Fruit fly (Drosophila melanogaster) whole organism, embryonic: ENCODE results near the gene Coq2.

ENCODE experiments used
- Aef1 ChIP-seq: fragments of 200-800 bp; sonication (Bioruptor generic); IDR thresholded peaks from 3 replicates; pipeline ENCODE4 v1.3.6; 2022; ENCODE audit warnings: missing biosample characterization, missing genetic modification characterization
- B-H1 ChIP-seq: fragments of 200-800 bp; sonication (Bioruptor generic); IDR thresholded peaks from 3 replicates; pipeline ENCODE4 v1.3.6; 2022; ENCODE audit warnings: missing biosample characterization, missing genetic modification characterization
- Bgb ChIP-seq: fragments of 200-800 bp; sonication (Bioruptor generic); IDR thresholded peaks from 2 replicates; pipeline ENCODE4 v1.3.6; 2022; ENCODE audit warnings: missing biosample characterization, missing genetic modification characterization; ENCODE audit not compliant: partially characterized antibody
- CG10147 ChIP-seq: fragments of 200-800 bp; sonication (Bioruptor generic); optimal IDR thresholded peaks from 2 replicates; lab custom pipeline; 2019; ENCODE audit warnings: missing biosample characterization, mild to moderate bottlenecking, missing genetic modification characterization, moderate library complexity
- CG10462 ChIP-seq: fragments of 200-800 bp; sonication (Bioruptor generic); optimal IDR thresholded peaks from 2 replicates; lab custom pipeline; 2016; ENCODE audit warnings: missing biosample characterization, missing genetic modification characterization
- CG11247 ChIP-seq: fragments of 200-800 bp; sonication (Bioruptor generic); IDR thresholded peaks from 2 replicates; pipeline ENCODE4 v1.3.6; 2022; ENCODE audit warnings: missing biosample characterization, missing genetic modification characterization
- CG12071 ChIP-seq: fragments of 200-800 bp; sonication (Bioruptor generic); optimal IDR thresholded peaks from 3 replicates; lab custom pipeline; 2018; ENCODE audit warnings: missing biosample characterization, mild to moderate bottlenecking, missing genetic modification characterization
- CG14965 ChIP-seq: fragments of 200-800 bp; sonication (Bioruptor generic); optimal IDR thresholded peaks from 2 replicates; lab custom pipeline; 2016; ENCODE audit warnings: missing biosample characterization, missing genetic modification characterization, borderline replicate concordance
- CG1529 ChIP-seq: fragments of 200-800 bp; sonication (Bioruptor generic); optimal IDR thresholded peaks from 3 replicates; lab custom pipeline; 2018; ENCODE audit warnings: missing biosample characterization, missing genetic modification characterization
- CG16779 ChIP-seq: fragments of 200-800 bp; sonication (Bioruptor generic); IDR thresholded peaks from 2 replicates; pipeline ENCODE4 v1.3.6; 2022; ENCODE audit warnings: missing biosample characterization, missing genetic modification characterization
- CG16815 ChIP-seq: fragments of 200-800 bp; sonication (Bioruptor generic); optimal IDR thresholded peaks from 3 replicates; lab custom pipeline; 2017; ENCODE audit warnings: missing biosample characterization, mild to moderate bottlenecking, missing genetic modification characterization
- CG17186 ChIP-seq: fragments of 200-800 bp; sonication (Bioruptor generic); optimal IDR thresholded peaks from 3 replicates; lab custom pipeline; 2017; ENCODE audit warnings: missing biosample characterization, missing genetic modification reagents, missing genetic modification characterization
- CG2116 ChIP-seq: fragments of 200-800 bp; sonication (Bioruptor generic); optimal IDR thresholded peaks from 3 replicates; lab custom pipeline; 2018; ENCODE audit warnings: missing biosample characterization, mild to moderate bottlenecking, missing genetic modification characterization
- CG2202 ChIP-seq: fragments of 200-800 bp; sonication (Bioruptor generic); optimal IDR thresholded peaks from 2 replicates; lab custom pipeline; 2018; ENCODE audit warnings: missing biosample characterization, mild to moderate bottlenecking, missing genetic modification characterization
- CG2875 ChIP-seq: fragments of 200-800 bp; sonication (Bioruptor generic); optimal IDR thresholded peaks from 2 replicates; lab custom pipeline; 2017; ENCODE audit warnings: missing biosample characterization, mild to moderate bottlenecking, missing genetic modification characterization, missing genetic modification reagents
- CG3407 ChIP-seq: fragments of 200-800 bp; sonication (Bioruptor generic); optimal IDR thresholded peaks from 2 replicates; lab custom pipeline; 2018; ENCODE audit warnings: missing biosample characterization, mild to moderate bottlenecking, missing genetic modification characterization
- CG4424 ChIP-seq: fragments of 200-800 bp; sonication (Bioruptor generic); optimal IDR thresholded peaks from 3 replicates; lab custom pipeline; 2016; ENCODE audit warnings: missing biosample characterization, missing genetic modification characterization
- CG5245 ChIP-seq: fragments of 200-800 bp; sonication (Bioruptor generic); optimal IDR thresholded peaks from 3 replicates; lab custom pipeline; 2016; ENCODE audit warnings: missing biosample characterization, missing genetic modification characterization
- CG6813 ChIP-seq: fragments of 200-800 bp; sonication (Bioruptor generic); optimal IDR thresholded peaks from 2 replicates; lab custom pipeline; 2017; ENCODE audit warnings: missing biosample characterization, missing genetic modification characterization, mild to moderate bottlenecking, moderate library complexity, missing genetic modification reagents
- CG7271 ChIP-seq: fragments of 200-800 bp; sonication (Bioruptor generic); optimal IDR thresholded peaks from 2 replicates; lab custom pipeline; 2018; ENCODE audit warnings: missing biosample characterization, mild to moderate bottlenecking, missing genetic modification characterization, moderate library complexity
- CrebB ChIP-seq: fragments of 200-800 bp; sonication (Bioruptor generic); optimal IDR thresholded peaks from 3 replicates; lab custom pipeline; 2018; ENCODE audit warnings: missing biosample characterization, mild to moderate bottlenecking, missing genetic modification characterization
- D ChIP-seq, 2 experiments: fragments of 200-800 bp in 1 of 2; fragments of >200 bp in 1 of 2; sonication (Bioruptor generic) in 1 of 2; optimal IDR thresholded peaks; 2 replicates in 1 of 2; 3 replicates in 1 of 2; lab custom pipeline; 2017; ENCODE audit warnings: mild to moderate bottlenecking in 1 of 2, missing biosample characterization in 1 of 2, missing genetic modification characterization in 1 of 2, missing genetic modification reagents in 1 of 2
- Dll ChIP-seq: fragments of 200-800 bp; sonication (Bioruptor generic); IDR thresholded peaks from 4 replicates; pipeline ENCODE4 v1.3.6; 2022; ENCODE audit warnings: missing biosample characterization, missing genetic modification characterization; ENCODE audit not compliant: partially characterized antibody
- Drgx ChIP-seq: fragments of 200-800 bp; sonication (Bioruptor generic); IDR thresholded peaks from 2 replicates; pipeline ENCODE4 v1.3.6; 2022; ENCODE audit warnings: missing biosample characterization, missing genetic modification characterization
- E2f1 ChIP-seq: fragments of 200-800 bp; sonication (Bioruptor generic); IDR thresholded peaks from 2 replicates; pipeline ENCODE4 v1.3.6; 2022; ENCODE audit warnings: missing biosample characterization, missing genetic modification characterization
- Fer2 ChIP-seq: fragments of 200-800 bp; sonication (Bioruptor generic); optimal IDR thresholded peaks from 2 replicates; lab custom pipeline; 2018; ENCODE audit warnings: missing biosample characterization, mild to moderate bottlenecking, missing genetic modification characterization, moderate library complexity
- GATAe ChIP-seq: fragments of 200-800 bp; sonication (Bioruptor generic); conservative IDR thresholded peaks from 2 replicates; pipeline ENCODE4 v1.3.6; 2022; ENCODE audit warnings: missing biosample characterization, missing genetic modification characterization
- Hmx ChIP-seq: fragments of 200-800 bp; sonication (Bioruptor generic); optimal IDR thresholded peaks from 2 replicates; lab custom pipeline; 2016; ENCODE audit warnings: missing biosample characterization, missing genetic modification characterization
- MBD-R2 ChIP-seq: fragments of 200-800 bp; sonication (Bioruptor generic); IDR thresholded peaks from 2 replicates; pipeline ENCODE4 v1.3.6; 2022; ENCODE audit warnings: missing biosample characterization, missing genetic modification characterization
- Mes4 ChIP-seq: fragments of 200-800 bp; sonication (Bioruptor generic); optimal IDR thresholded peaks from 2 replicates; lab custom pipeline; 2016; ENCODE audit warnings: missing biosample characterization, missing genetic modification characterization
- Opbp ChIP-seq: fragments of 200-800 bp; sonication (Bioruptor generic); IDR thresholded peaks from 3 replicates; pipeline ENCODE4 v1.3.6; 2022; ENCODE audit warnings: missing biosample characterization, missing genetic modification characterization; ENCODE audit not compliant: partially characterized antibody
- Optix ChIP-seq: fragments of 200-800 bp; sonication (Bioruptor generic); IDR thresholded peaks from 3 replicates; pipeline ENCODE4 v1.3.6; 2022; ENCODE audit warnings: missing biosample characterization, missing genetic modification characterization
- Spps ChIP-seq: fragments of 200-800 bp; sonication (Bioruptor generic); optimal IDR thresholded peaks from 2 replicates; lab custom pipeline; 2018; ENCODE audit warnings: missing biosample characterization, mild to moderate bottlenecking, missing genetic modification characterization
- TFAM ChIP-seq: fragments of 200-800 bp; sonication (Bioruptor generic); optimal IDR thresholded peaks from 2 replicates; lab custom pipeline; 2017; ENCODE audit warnings: missing biosample characterization, missing genetic modification characterization, inconsistent platforms
- chinmo ChIP-seq: fragments of 200-800 bp; sonication (Bioruptor generic); IDR thresholded peaks from 4 replicates; pipeline ENCODE4 v1.3.6; 2022; ENCODE audit warnings: missing biosample characterization, missing genetic modification characterization; ENCODE audit not compliant: partially characterized antibody
- ci ChIP-seq: fragments of 200-800 bp; sonication (Bioruptor generic); IDR thresholded peaks from 3 replicates; pipeline ENCODE4 v1.3.6; 2022; ENCODE audit warnings: missing biosample characterization, missing genetic modification characterization
- emc ChIP-seq: fragments of 200-800 bp; sonication (Bioruptor generic); optimal IDR thresholded peaks from 2 replicates; lab custom pipeline; 2016; ENCODE audit warnings: missing biosample characterization, missing genetic modification characterization
- en ChIP-seq: fragments of 200-800 bp; sonication (Bioruptor generic); optimal IDR thresholded peaks from 2 replicates; lab custom pipeline; 2016; ENCODE audit warnings: missing biosample characterization, missing genetic modification characterization
- esg ChIP-seq: fragments of 200-800 bp; sonication (Bioruptor generic); conservative IDR thresholded peaks from 2 replicates; pipeline ENCODE4 v1.3.6; 2022; ENCODE audit warnings: missing biosample characterization, missing genetic modification characterization
- fru ChIP-seq: fragments of >200 bp; optimal IDR thresholded peaks from 2 replicates; lab custom pipeline; 2017
- org-1 ChIP-seq: fragments of 200-800 bp; sonication (Bioruptor generic); optimal IDR thresholded peaks from 2 replicates; lab custom pipeline; 2017; ENCODE audit warnings: missing biosample characterization, missing genetic modification characterization
- pan ChIP-seq, 4 experiments: fragments of >200 bp in 3 of 4; fragments of 200-800 bp in 1 of 4; sonication (Bioruptor generic) in 1 of 4; optimal IDR thresholded peaks in 3 of 4; IDR thresholded peaks in 1 of 4; 2 replicates each; pipeline versions ENCODE4 v1.3.6 to Lab custom; 2017 to 2022; ENCODE audit warnings: missing biosample characterization in 2 of 4, missing genetic modification characterization in 2 of 4, mixed read lengths in 1 of 4
- pfk ChIP-seq: fragments of 200-800 bp; sonication (Bioruptor generic); optimal IDR thresholded peaks from 2 replicates; lab custom pipeline; 2018; ENCODE audit warnings: missing biosample characterization, mild to moderate bottlenecking, missing genetic modification characterization, moderate library complexity
- ranshi ChIP-seq: fragments of 200-800 bp; sonication (Bioruptor generic); IDR thresholded peaks from 2 replicates; pipeline ENCODE4 v1.3.6; 2022; ENCODE audit warnings: missing biosample characterization, missing genetic modification characterization
- repo ChIP-seq: fragments of 200-800 bp; sonication (Bioruptor generic); optimal IDR thresholded peaks from 2 replicates; lab custom pipeline; 2016; ENCODE audit warnings: missing biosample characterization, missing genetic modification characterization
- row ChIP-seq: fragments of 200-800 bp; sonication (Bioruptor generic); IDR thresholded peaks from 3 replicates; pipeline ENCODE4 v1.3.6; 2022; ENCODE audit warnings: missing biosample characterization, missing genetic modification characterization
- seq ChIP-seq: fragments of 200-800 bp; sonication (Bioruptor generic); IDR thresholded peaks from 2 replicates; pipeline ENCODE4 v1.3.6; 2022; ENCODE audit warnings: missing biosample characterization, missing genetic modification characterization
- sima ChIP-seq: fragments of 200-800 bp; sonication (Bioruptor generic); optimal IDR thresholded peaks from 2 replicates; lab custom pipeline; 2016; ENCODE audit warnings: missing biosample characterization, missing genetic modification characterization
- slp2 ChIP-seq: fragments of 200-800 bp; sonication (Bioruptor generic); optimal IDR thresholded peaks from 2 replicates; lab custom pipeline; 2016; ENCODE audit warnings: missing biosample characterization, missing genetic modification characterization
- sug ChIP-seq: fragments of 200-800 bp; optimal IDR thresholded peaks from 2 replicates; lab custom pipeline; 2019; ENCODE audit warnings: missing biosample characterization, mild to moderate bottlenecking, missing genetic modification characterization, moderate library complexity
- vfl ChIP-seq: fragments of 200-800 bp; sonication (Bioruptor generic); optimal IDR thresholded peaks from 2 replicates; lab custom pipeline; 2016; ENCODE audit warnings: missing biosample characterization, missing genetic modification characterization

The Coq2 gene

DNA sequence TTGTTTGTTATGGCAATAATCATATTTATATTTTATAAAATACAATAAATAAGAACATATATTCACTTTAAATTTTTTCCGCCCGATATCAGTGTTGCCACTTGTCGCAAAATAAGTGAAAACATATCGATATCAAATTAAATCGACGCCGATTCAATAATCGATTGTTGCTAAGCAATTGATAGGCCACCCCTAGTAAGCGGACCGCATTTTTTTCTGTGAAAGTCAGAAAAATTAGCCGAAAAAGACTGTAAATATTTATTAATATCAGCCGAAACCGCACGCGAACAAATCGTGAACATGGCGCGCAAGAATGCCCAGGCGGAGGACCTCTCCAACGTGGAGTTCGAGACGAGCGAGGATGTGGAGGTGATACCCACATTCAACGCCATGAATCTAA lies 3.3 kb downstream of the Coq2 start, which contains the start of gene CG7483 (continued):
- TF ChIP-seq chinmo (GFP tag; lab: Robert Waterston, UW) (peak; percentile 77; the same call in 3 of the 4 replicates), Drgx (GFP tag; lab: Robert Waterston, UW) (no peak), E2f1 (no peak), MBD-R2 (GFP tag; lab: Robert Waterston, UW) (peak; percentile 62), CG2116 (GFP tag; lab: Kevin White, UChicago) (peak; percentile 70), Mes4 (GFP tag; lab: Kevin White, UChicago) (no peak), Bgb (peak; percentile 86), fru (lab: Kevin White, UChicago) (no peak), repo (GFP tag; lab: Kevin White, UChicago) (no peak), seq (no peak), emc (GFP tag; lab: Kevin White, UChicago) (no peak), CG6813 (no peak), pfk (GFP tag; lab: Kevin White, UChicago) (no peak), Opbp (GFP tag; lab: Robert Waterston, UW) (peak; percentile 82; the same call in 2 of the 3 replicates), Spps (tag; lab: Kevin White, UChicago) (no peak), sug (tag; lab: Kevin White, UChicago) (peak; percentile 19), sima (GFP tag; lab: Kevin White, UChicago) (no peak), CG3407 (GFP tag; lab: Kevin White, UChicago) (no peak), CG4424 (GFP tag; lab: Kevin White, UChicago) (no peak), ranshi (GFP tag; lab: Robert Waterston, UW) (no peak), CG7271 (tag; lab: Kevin White, UChicago) (peak; percentile 3), CG17186 (GFP tag; lab: Kevin White, UChicago) (no peak), CG5245 (no peak), GATAe (no peak), CG16815 (GFP tag; lab: Kevin White, UChicago) (no peak), Optix (GFP tag; lab: Robert Waterston, UW) (no peak), slp2 (GFP tag; lab: Kevin White, UChicago) (no peak), CG1529 (GFP tag; lab: Kevin White, UChicago) (no peak), Dll (GFP tag; lab: Robert Waterston, UW) (peak; percentile 89), CG12071 (GFP tag; lab: Kevin White, UChicago) (no peak), en (GFP tag; lab: Kevin White, UChicago) (no peak), Fer2 (no peak), esg (GFP tag; lab: Robert Waterston, UW) (no peak), CG11247 (GFP tag; lab: Robert Waterston, UW) (no peak), D (optimal IDR thresholded peaks at IDR 0.05; lab: Kevin White, UChicago) (no peak), D (GFP tag; optimal IDR thresholded peaks at IDR 0.05; lab: Kevin White, UChicago) (no peak), Aef1 (no peak), CG10147 (GFP tag; lab: Kevin White, UChicago) (no peak), CG10462 (no peak), pan (optimal IDR thresholded peaks at IDR 0.05; lab: Kevin White, UChicago) (no peak), pan (GFP tag; optimal IDR thresholded peaks at IDR 0.05 in 1 of 2, IDR thresholded peaks at IDR 0.05 in 1 of 2) (peak in 1 of 2 experiments; percentile 5), CG2875 (GFP tag; lab: Kevin White, UChicago) (no peak), CG2202 (tag; lab: Kevin White, UChicago) (no peak), vfl (GFP tag; lab: Kevin White, UChicago) (no peak), TFAM (GFP tag; lab: Kevin White, UChicago) (no peak), CG16779 (GFP tag; lab: Robert Waterston, UW) (no peak), CG14965 (no peak), CrebB (no peak), org-1 (no peak), Hmx (GFP tag; lab: Kevin White, UChicago) (no peak), B-H1 (no peak), ci (GFP tag; lab: Robert Waterston, UW) (0 out of 3 replicates have a peak, but pooled peaks have one; percentile 20), row (GFP tag; lab: Robert Waterston, UW) (no peak)
